Fruit fly (Drosophila melanogaster) whole organism, pupa: Measurements from ENCODE around the gene Inx7.
A peak's percentile ranks its signal among the peaks of the same experiment; 100 is the strongest.

Source experiments
- CG10348 ChIP-seq: fragments of 200-800 bp; sonication (Bioruptor generic); IDR thresholded peaks from 2 replicates; pipeline ENCODE4 v1.3.6; 2022; ENCODE audit warnings: missing biosample characterization, missing genetic modification characterization
- CG12605 ChIP-seq: fragments of 200-800 bp; sonication (Bioruptor generic); IDR thresholded peaks from 2 replicates; pipeline ENCODE4 v1.3.6; 2022; ENCODE audit warnings: missing biosample characterization, missing genetic modification characterization
- CG13204 ChIP-seq: fragments of 200-800 bp; sonication (Bioruptor generic); optimal IDR thresholded peaks from 2 replicates; lab custom pipeline; 2018; ENCODE audit warnings: missing biosample characterization, mild to moderate bottlenecking, missing genetic modification characterization, moderate library complexity
- CG14655 ChIP-seq: fragments of 200-800 bp; sonication (Bioruptor generic); optimal IDR thresholded peaks from 3 replicates; lab custom pipeline; 2017; ENCODE audit warnings: mild to moderate bottlenecking, missing biosample characterization, missing genetic modification reagents, missing genetic modification characterization
- CG15710 ChIP-seq: fragments of 200-800 bp; sonication (Bioruptor generic); optimal IDR thresholded peaks from 2 replicates; lab custom pipeline; 2018; ENCODE audit warnings: missing biosample characterization, mild to moderate bottlenecking, missing genetic modification characterization, moderate library complexity
- CG17806 ChIP-seq: fragments of 200-800 bp; sonication (Bioruptor generic); optimal IDR thresholded peaks from 2 replicates; lab custom pipeline; 2018; ENCODE audit warnings: missing biosample characterization, mild to moderate bottlenecking, missing genetic modification characterization, moderate library complexity
- CG32121 ChIP-seq: fragments of 200-800 bp; sonication (Bioruptor generic); IDR thresholded peaks from 2 replicates; pipeline ENCODE4 v1.3.6; 2022; ENCODE audit warnings: missing biosample characterization, missing genetic modification characterization
- CG34367 ChIP-seq: fragments of 200-800 bp; sonication (Bioruptor generic); optimal IDR thresholded peaks from 2 replicates; lab custom pipeline; 2018; ENCODE audit warnings: missing biosample characterization, mild to moderate bottlenecking, missing genetic modification characterization
- CG4496 ChIP-seq: fragments of 200-800 bp; sonication (Bioruptor generic); IDR thresholded peaks from 3 replicates; pipeline ENCODE4 v1.3.6; 2022; ENCODE audit warnings: missing biosample characterization, missing genetic modification characterization
- CG8159 ChIP-seq: fragments of 200-800 bp; sonication (Bioruptor generic); optimal IDR thresholded peaks from 3 replicates; lab custom pipeline; 2018; ENCODE audit warnings: missing biosample characterization, mild to moderate bottlenecking, missing genetic modification characterization, moderate library complexity
- CG8301 ChIP-seq: fragments of 200-800 bp; sonication (Bioruptor generic); optimal IDR thresholded peaks from 2 replicates; lab custom pipeline; 2018; ENCODE audit warnings: missing biosample characterization, mild to moderate bottlenecking, missing genetic modification characterization
- CG9948 ChIP-seq: fragments of 200-800 bp; sonication (Bioruptor generic); optimal IDR thresholded peaks from 2 replicates; lab custom pipeline; 2018; ENCODE audit warnings: missing biosample characterization, mild to moderate bottlenecking, missing genetic modification characterization, moderate library complexity
- D1 ChIP-seq: fragments of 200-800 bp; sonication (Bioruptor generic); optimal IDR thresholded peaks from 2 replicates; lab custom pipeline; 2018; ENCODE audit warnings: missing biosample characterization, mild to moderate bottlenecking, missing genetic modification characterization, moderate library complexity
- EcR ChIP-seq: fragments of 200-800 bp; sonication (Bioruptor generic); optimal IDR thresholded peaks from 3 replicates; lab custom pipeline; 2019; ENCODE audit warnings: missing biosample characterization, missing genetic modification characterization, mild to moderate bottlenecking, moderate library complexity, missing genetic modification reagents
- Ets98B ChIP-seq: fragments of 200-800 bp; sonication (Bioruptor generic); IDR thresholded peaks from 2 replicates; pipeline ENCODE4 v1.3.6; 2022; ENCODE audit warnings: missing biosample characterization, missing genetic modification characterization
- Pif1A ChIP-seq: fragments of 200-800 bp; sonication (Bioruptor generic); optimal IDR thresholded peaks from 3 replicates; lab custom pipeline; 2016; ENCODE audit warnings: missing biosample characterization, missing genetic modification characterization
- Pif1B ChIP-seq: fragments of 200-800 bp; sonication (Bioruptor generic); optimal IDR thresholded peaks from 3 replicates; lab custom pipeline; 2016; ENCODE audit warnings: missing biosample characterization, missing genetic modification characterization
- Snoo ChIP-seq: fragments of 200-800 bp; sonication (Bioruptor generic); optimal IDR thresholded peaks from 3 replicates; lab custom pipeline; 2017; ENCODE audit warnings: missing biosample characterization, mild to moderate bottlenecking, missing genetic modification characterization, inconsistent platforms
- fd96Ca ChIP-seq: fragments of 200-800 bp; sonication (Bioruptor generic); IDR thresholded peaks from 3 replicates; pipeline ENCODE4 v1.3.6; 2022; ENCODE audit warnings: missing biosample characterization, missing genetic modification characterization
- gl ChIP-seq: fragments of 200-800 bp; sonication (Bioruptor generic); optimal IDR thresholded peaks from 2 replicates; lab custom pipeline; 2018; ENCODE audit warnings: missing biosample characterization, mild to moderate bottlenecking, missing genetic modification characterization
- rn ChIP-seq: fragments of 200-800 bp; sonication (Bioruptor generic); IDR thresholded peaks from 2 replicates; pipeline ENCODE4 v1.3.6; 2022; ENCODE audit warnings: missing biosample characterization, missing genetic modification characterization

Inx7 gene

DNA sequence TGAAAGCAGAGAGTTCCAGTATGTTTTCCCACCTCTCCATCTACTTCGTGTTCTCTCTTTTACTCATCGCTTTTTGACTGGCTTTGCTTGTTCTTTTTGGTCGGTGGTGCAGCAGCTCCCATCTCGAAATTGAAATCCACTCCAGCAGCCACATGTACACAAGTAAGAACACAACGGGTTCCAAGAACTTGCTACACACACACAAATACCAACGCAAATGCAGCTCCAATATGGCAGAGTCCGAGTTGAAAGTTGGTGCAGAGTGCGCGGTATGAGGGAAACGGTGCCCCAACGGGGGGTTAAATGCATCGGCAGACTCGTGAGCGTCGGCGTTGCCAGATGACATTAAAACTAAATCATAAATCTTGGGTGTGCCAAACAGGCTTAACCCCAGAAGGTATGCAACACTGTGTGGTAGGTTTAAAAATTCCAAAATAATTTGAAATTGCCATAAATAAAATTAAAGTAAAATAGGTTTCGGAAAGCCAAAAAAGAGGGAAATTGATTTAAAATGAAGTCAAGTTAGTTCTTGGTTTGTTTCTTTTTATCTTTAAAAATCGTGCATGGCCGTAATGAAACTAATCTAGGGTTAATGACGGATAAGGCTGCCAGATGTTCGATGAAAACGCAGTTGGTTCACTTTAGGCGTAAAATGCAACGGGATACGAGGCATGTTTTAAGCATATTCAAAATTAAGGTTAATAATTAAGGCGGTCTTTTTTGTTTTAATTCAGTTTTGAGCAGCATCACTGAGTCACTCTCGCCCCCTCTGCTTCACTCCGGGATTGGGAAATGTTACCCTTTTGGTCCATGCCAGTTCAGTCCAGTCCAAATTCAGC, 4.5 kb upstream of the Inx7 start:
- TF ChIP-seq CG34367 (tag; lab: Kevin White, UChicago) (peak; percentile 89), CG8159 (peak; percentile 93), Ets98B (GFP tag; lab: Robert Waterston, UW) (peak; percentile 69), Pif1B (peak; percentile 66), D1 (peak; percentile 64), CG15710 (tag; lab: Kevin White, UChicago) (peak; percentile 92), Snoo (tag; lab: Kevin White, UChicago) (peak; percentile 76), CG14655 (GFP tag; lab: Kevin White, UChicago) (peak; percentile 88), CG10348 (0 out of 2 replicates have a peak, but pooled peaks have one; percentile 17), Pif1A (peak; percentile 65), EcR (GFP tag; lab: Kevin White, UChicago) (no peak), CG9948 (tag; lab: Kevin White, UChicago) (peak; percentile 88), CG4496 (GFP tag; lab: Robert Waterston, UW) (peak; percentile 89), CG17806 (tag; lab: Kevin White, UChicago) (peak; percentile 89), CG32121 (GFP tag; lab: Robert Waterston, UW) (peak; percentile 74), rn (GFP tag; lab: Robert Waterston, UW) (peak; percentile 52; the same call in 1 of the 2 replicates), gl (tag; lab: Kevin White, UChicago) (peak; percentile 11), CG13204 (peak; percentile 58), CG12605 (GFP tag; lab: Robert Waterston, UW) (peak; percentile 77), CG8301 (tag; lab: Kevin White, UChicago) (peak; percentile 81), fd96Ca (GFP tag; lab: Robert Waterston, UW) (peak; percentile 64; the same call in 1 of the 3 replicates)

DNA sequence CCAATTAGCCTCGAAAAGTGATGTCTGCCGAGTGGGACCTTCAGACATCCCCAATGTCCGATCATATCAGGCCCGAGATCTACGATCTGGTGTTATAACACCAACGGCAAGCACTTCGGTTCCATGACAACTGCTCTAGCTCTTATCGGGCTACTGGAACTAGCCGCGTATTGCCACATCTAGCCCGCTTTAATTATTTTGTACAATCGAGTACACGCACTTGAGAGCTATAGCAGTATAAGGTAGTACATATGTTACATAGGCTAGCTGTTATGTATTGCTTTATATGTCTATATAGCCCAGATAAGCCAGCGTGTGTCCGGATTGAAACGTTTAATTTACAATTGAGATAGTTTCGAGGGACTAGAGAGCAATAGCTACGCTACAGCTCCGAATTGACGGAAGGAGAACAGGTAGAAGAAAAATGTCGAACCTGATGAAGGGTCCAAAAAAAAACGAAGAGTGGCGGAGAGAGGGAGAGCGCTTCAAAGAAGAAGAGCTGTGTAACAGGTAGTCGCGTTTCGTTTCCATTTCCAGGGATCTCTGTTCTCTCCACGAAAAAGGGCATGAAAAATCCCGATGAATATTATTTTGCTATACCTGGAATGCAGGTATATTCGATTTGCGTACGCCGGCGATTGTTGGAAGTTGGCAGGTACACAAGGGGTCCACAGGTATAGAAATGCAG, 3.7 kb upstream of the Inx7 start:
- TF ChIP-seq CG34367 (tag; lab: Kevin White, UChicago) (no peak), CG10348 (no peak), rn (GFP tag; lab: Robert Waterston, UW) (no peak), CG4496 (GFP tag; lab: Robert Waterston, UW) (no peak), EcR (GFP tag; lab: Kevin White, UChicago) (no peak), CG15710 (tag; lab: Kevin White, UChicago) (no peak), CG32121 (GFP tag; lab: Robert Waterston, UW) (no peak), CG8159 (no peak), Pif1B (no peak), D1 (no peak)

dm6 chrX:6996130-6996529, 2.7 kb upstream of the Inx7 start:
- TF ChIP-seq CG8159: no peak
- no peak for TF ChIP-seq CG34367 (tag; lab: Kevin White, UChicago)
- TF ChIP-seq CG14655 (GFP tag; lab: Kevin White, UChicago): no peak
- no peak for TF ChIP-seq D1
- TF ChIP-seq Pif1B: no peak
- TF ChIP-seq CG8301 (tag; lab: Kevin White, UChicago): no peak
- no peak for TF ChIP-seq rn (GFP tag; lab: Robert Waterston, UW)
- no peak for TF ChIP-seq CG13204
- no peak for TF ChIP-seq CG32121 (GFP tag; lab: Robert Waterston, UW)
- TF ChIP-seq Ets98B (GFP tag; lab: Robert Waterston, UW): no peak
- TF ChIP-seq CG9948 (tag; lab: Kevin White, UChicago): no peak

dm6 chrX:6995258-6995657, 1.8 kb upstream of the Inx7 start:
- no peak for TF ChIP-seq rn (GFP tag; lab: Robert Waterston, UW)

DNA sequence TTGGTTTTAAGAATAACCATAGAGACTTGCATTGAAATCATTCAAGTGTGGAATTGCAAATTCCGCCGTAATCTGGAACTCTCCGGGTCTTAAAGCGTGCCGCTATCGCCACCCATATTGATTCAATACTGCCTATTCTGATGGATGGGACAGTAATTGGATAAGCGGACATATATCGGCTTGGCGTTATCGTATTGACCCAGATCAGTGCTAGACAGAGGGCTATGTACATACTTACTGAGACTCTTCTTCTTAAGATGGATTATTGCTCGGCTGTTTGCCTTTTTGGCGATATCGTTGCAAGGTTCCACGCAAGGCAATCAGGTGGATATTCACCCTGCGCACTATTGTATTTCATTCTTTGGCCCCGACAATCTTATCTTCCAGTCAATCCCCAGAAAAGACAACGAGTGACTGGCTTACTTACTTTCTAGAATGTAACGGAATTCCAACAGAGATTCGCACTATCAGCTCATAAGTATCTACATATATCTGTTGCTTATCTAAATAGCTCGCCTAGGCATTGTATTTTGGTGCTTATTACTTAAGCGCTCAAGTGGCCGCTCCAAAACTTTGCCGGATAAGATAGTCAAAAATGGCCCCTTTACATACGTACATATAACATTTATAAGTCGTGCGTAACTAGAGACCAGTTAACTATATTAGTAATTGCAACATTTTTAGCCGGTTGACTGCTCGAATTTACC, 1.2 kb upstream of the Inx7 start:
- no peak for TF ChIP-seq CG10348
- TF ChIP-seq CG34367 (tag; lab: Kevin White, UChicago): peak; percentile 30
- TF ChIP-seq CG15710 (tag; lab: Kevin White, UChicago): no peak
- TF ChIP-seq D1: no peak
- no peak for TF ChIP-seq CG9948 (tag; lab: Kevin White, UChicago)
- TF ChIP-seq CG14655 (GFP tag; lab: Kevin White, UChicago): peak; percentile 6
- no peak for TF ChIP-seq Pif1B
- TF ChIP-seq CG12605 (GFP tag; lab: Robert Waterston, UW): no peak
- peak; percentile 14 for TF ChIP-seq EcR (GFP tag; lab: Kevin White, UChicago)
- no peak for TF ChIP-seq Snoo (tag; lab: Kevin White, UChicago)
- no peak for TF ChIP-seq fd96Ca (GFP tag; lab: Robert Waterston, UW)
- TF ChIP-seq rn (GFP tag; lab: Robert Waterston, UW): no peak
- TF ChIP-seq Ets98B (GFP tag; lab: Robert Waterston, UW): 0 out of 2 replicates have a peak, but pooled peaks have one; percentile 13
- TF ChIP-seq CG8159: no peak
- TF ChIP-seq CG8301 (tag; lab: Kevin White, UChicago): no peak
- TF ChIP-seq CG4496 (GFP tag; lab: Robert Waterston, UW): peak; percentile 40; the same call in 1 of the 3 replicates
- no peak for TF ChIP-seq CG32121 (GFP tag; lab: Robert Waterston, UW)
- TF ChIP-seq CG17806 (tag; lab: Kevin White, UChicago): no peak
- TF ChIP-seq Pif1A: peak; percentile 2
- TF ChIP-seq gl (tag; lab: Kevin White, UChicago): peak; percentile 33
- peak; percentile 53 for TF ChIP-seq CG13204
- TF ChIP-seq, all 21 proteins: peak for 8
